Fruit fly (Drosophila melanogaster) whole organism, embryonic: ENCODE results near the gene Jhbp13.

Experiments used
- Abd-B ChIP-seq: fragments of 200-800 bp; sonication (Bioruptor generic); optimal IDR thresholded peaks from 2 replicates; lab custom pipeline; 2018; ENCODE audit warnings: missing biosample characterization, mild to moderate bottlenecking, missing genetic modification characterization, moderate library complexity
- CG5953 ChIP-seq: fragments of 200-800 bp; sonication (Bioruptor generic); IDR thresholded peaks from 2 replicates; pipeline ENCODE4 v1.3.6; 2022; ENCODE audit warnings: missing biosample characterization, missing genetic modification characterization
- ewg ChIP-seq: fragments of 200-800 bp; sonication (Bioruptor generic); optimal IDR thresholded peaks from 3 replicates; lab custom pipeline; 2017; ENCODE audit warnings: mild to moderate bottlenecking, missing biosample characterization, missing genetic modification reagents, missing genetic modification characterization
- lilli ChIP-seq: fragments of 200-800 bp; sonication (Bioruptor generic); optimal IDR thresholded peaks from 3 replicates; lab custom pipeline; 2016; ENCODE audit warnings: missing biosample characterization, missing genetic modification characterization
- luna ChIP-seq: fragments of 200-800 bp; sonication (Bioruptor generic); optimal IDR thresholded peaks from 2 replicates; lab custom pipeline; 2016; ENCODE audit warnings: missing biosample characterization, missing genetic modification characterization
- pho ChIP-seq: fragments of 200-800 bp; sonication (Bioruptor generic); optimal IDR thresholded peaks from 2 replicates; lab custom pipeline; 2016; ENCODE audit warnings: missing biosample characterization, missing genetic modification characterization
- pzg ChIP-seq: fragments of 200-800 bp; sonication (Bioruptor generic); optimal IDR thresholded peaks from 3 replicates; lab custom pipeline; 2018; ENCODE audit warnings: missing biosample characterization, mild to moderate bottlenecking, missing genetic modification characterization, moderate library complexity

DNA sequence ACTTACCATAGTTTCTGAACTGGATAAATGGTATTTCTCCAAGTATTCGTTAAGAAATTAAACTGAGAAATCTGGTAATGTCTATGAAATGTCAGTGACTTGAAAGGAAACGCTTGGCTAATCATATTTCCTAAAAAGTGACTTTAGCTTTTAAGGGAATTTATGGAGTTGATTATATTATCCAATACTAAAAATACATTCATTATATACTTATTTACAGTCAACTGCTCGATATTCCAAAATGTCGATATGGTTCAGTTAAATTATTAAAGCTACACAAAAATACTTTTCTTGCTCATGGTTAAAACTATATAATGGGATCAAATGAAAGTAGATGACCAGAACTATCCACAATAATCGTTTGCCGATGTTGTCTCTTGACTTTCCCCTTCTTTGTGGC is 26.0 kb downstream of the Jhbp13 start, which contains the start of gene CG31848:
- no peak for TF ChIP-seq luna (GFP tag; lab: Kevin White, UChicago)
- TF ChIP-seq Abd-B (GFP tag; lab: Kevin White, UChicago) = no peak
- no peak for TF ChIP-seq pho (GFP tag; lab: Kevin White, UChicago)
- no peak for TF ChIP-seq ewg (GFP tag; lab: Kevin White, UChicago)
- TF ChIP-seq CG5953 = no peak
- no peak for TF ChIP-seq lilli
- TF ChIP-seq pzg (GFP tag; lab: Kevin White, UChicago) = no peak
